ENCODE assay signal across 4 fruit fly cellular contexts in the genomic region with DNA sequence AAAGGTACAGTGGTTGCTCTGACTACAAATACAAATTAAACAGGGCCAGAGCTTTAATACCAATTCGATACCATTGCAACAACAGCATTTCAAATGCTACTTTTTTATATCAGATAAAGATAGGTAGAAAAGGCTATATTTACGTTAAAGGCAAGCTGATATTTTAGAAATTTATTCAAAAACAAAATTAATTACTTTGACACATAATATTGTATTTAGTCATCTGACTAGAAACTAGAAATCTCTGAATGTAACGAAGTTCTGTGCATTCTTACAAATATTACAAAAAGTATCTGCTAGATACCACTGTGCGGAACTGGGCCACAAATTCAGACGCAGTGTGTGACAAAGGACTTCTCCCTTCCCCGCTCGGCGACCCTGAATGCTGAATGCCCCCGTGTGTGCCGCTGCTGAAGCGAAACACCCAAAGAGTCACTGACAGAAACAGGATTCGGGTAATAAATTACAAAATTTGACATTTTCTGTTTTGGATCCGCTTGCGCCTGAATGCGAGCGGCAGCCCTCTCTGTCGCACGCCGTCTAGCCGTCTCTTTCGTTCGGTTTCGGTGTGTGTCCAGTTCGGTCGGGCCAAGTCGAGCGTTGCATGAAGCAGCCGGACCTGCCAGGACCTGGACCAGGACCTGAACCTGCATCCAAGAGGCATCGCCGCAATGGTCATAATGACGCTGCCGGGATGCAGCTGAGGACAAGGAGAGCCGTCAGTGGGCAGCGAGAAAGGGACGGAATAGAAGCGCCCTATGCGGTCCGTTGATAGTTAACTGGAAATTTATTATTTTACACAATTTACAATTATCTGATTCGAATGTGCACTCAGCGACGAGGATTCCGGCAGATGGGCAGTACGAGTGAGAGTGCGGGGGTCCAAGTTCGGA.
TF ChIP-seq lines count a peak whose summit lies in the region.

No protein-coding gene starts in this region.

- no peak for TF ChIP-seq CTCF in whole organism, embryonic (GFP tag; optimal IDR thresholded peaks at IDR 0.05; lab: Kevin White, UChicago)

TF ChIP-seq in whole organism, embryonic, 481 proteins besides CTCF, POLR2A, EP300 and RAD21 (continues in another document):
- peak; percentile 22 for TF ChIP-seq nerfin-1 (tag; optimal IDR thresholded peaks at IDR 0.05; lab: Kevin White, UChicago)
- peak; percentile 3 for TF ChIP-seq Bdp1 (GFP tag; optimal IDR thresholded peaks at IDR 0.05; lab: Kevin White, UChicago)
- TF ChIP-seq CG5180 (GFP tag; optimal IDR thresholded peaks at IDR 0.05; lab: Kevin White, UChicago), result peak; percentile 29
- TF ChIP-seq CG32772 (GFP tag; IDR thresholded peaks at IDR 0.05; lab: Robert Waterston, UW), result 0 out of 2 replicates have a peak, but pooled peaks have one; percentile 14
- TF ChIP-seq psq (GFP tag; optimal IDR thresholded peaks at IDR 0.05; lab: Kevin White, UChicago), result no peak
- no peak for TF ChIP-seq danr (GFP tag; IDR thresholded peaks at IDR 0.05; lab: Robert Waterston, UW)
- TF ChIP-seq CG31441 (GFP tag; IDR thresholded peaks at IDR 0.05; lab: Robert Waterston, UW), result peak; percentile 66
- TF ChIP-seq nau (GFP tag; optimal IDR thresholded peaks at IDR 0.05; lab: Kevin White, UChicago), result no peak
- TF ChIP-seq lmd (GFP tag; IDR thresholded peaks at IDR 0.05; lab: Robert Waterston, UW), result peak; percentile 33; the same call in 1 of the 2 replicates
- peak; percentile 55 for TF ChIP-seq dmrt11E (tag; optimal IDR thresholded peaks at IDR 0.05; lab: Kevin White, UChicago)
- peak; percentile 15 for TF ChIP-seq CG12659 (GFP tag; optimal IDR thresholded peaks at IDR 0.05; lab: Kevin White, UChicago)
- peak; percentile 46 for TF ChIP-seq CG30403 (GFP tag; optimal IDR thresholded peaks at IDR 0.05; lab: Kevin White, UChicago)
- TF ChIP-seq Sox102F (GFP tag; optimal IDR thresholded peaks at IDR 0.05; lab: Kevin White, UChicago), result peak; percentile 28
- peak; percentile 1 for TF ChIP-seq nom (GFP tag; optimal IDR thresholded peaks at IDR 0.05; lab: Kevin White, UChicago)
- TF ChIP-seq CG18599 (GFP tag; optimal IDR thresholded peaks at IDR 0.05; lab: Kevin White, UChicago), result peak; percentile 75
- no peak for TF ChIP-seq wor (GFP tag; IDR thresholded peaks at IDR 0.05; lab: Robert Waterston, UW)
- TF ChIP-seq CG17359 (tag; optimal IDR thresholded peaks at IDR 0.05; lab: Kevin White, UChicago), result peak; percentile 28
- peak; percentile 58 for TF ChIP-seq Oli (tag; optimal IDR thresholded peaks at IDR 0.05; lab: Kevin White, UChicago)
- peak; percentile 54 for TF ChIP-seq kni (GFP tag; optimal IDR thresholded peaks at IDR 0.05; lab: Kevin White, UChicago)

TF ChIP-seq in whole organism, prepupa, 60 proteins besides CTCF, POLR2A, EP300 and RAD21 (continues in another document):
- TF ChIP-seq dac (GFP tag; optimal IDR thresholded peaks at IDR 0.05; lab: Kevin White, UChicago) (no peak), Ets21C (GFP tag; optimal IDR thresholded peaks at IDR 0.05; lab: Kevin White, UChicago) (peak; percentile 1), CG3919 (GFP tag; optimal IDR thresholded peaks at IDR 0.05; lab: Kevin White, UChicago) (peak; percentile 28), Smox (GFP tag; optimal IDR thresholded peaks at IDR 0.05; lab: Kevin White, UChicago) (peak; percentile 19), spab (GFP tag; optimal IDR thresholded peaks at IDR 0.05; lab: Kevin White, UChicago) (peak; percentile 38), Hr38 (GFP tag; optimal IDR thresholded peaks at IDR 0.05; lab: Kevin White, UChicago) (no peak), Eip93F (GFP tag; optimal IDR thresholded peaks at IDR 0.05; lab: Kevin White, UChicago) (no peak), CG11902 (GFP tag; optimal IDR thresholded peaks at IDR 0.05; lab: Kevin White, UChicago) (no peak), Gug (GFP tag; IDR thresholded peaks at IDR 0.05; lab: Robert Waterston, UW) (no peak), CG31627 (GFP tag; optimal IDR thresholded peaks at IDR 0.05; lab: Kevin White, UChicago) (peak; percentile 27), eg (GFP tag; IDR thresholded peaks at IDR 0.05; lab: Robert Waterston, UW) (no peak), Eip78C (GFP tag; lab: Kevin White, UChicago) (peak; percentile 89), fd85E (GFP tag; optimal IDR thresholded peaks at IDR 0.05; lab: Kevin White, UChicago) (no peak), CG16779 (tag; optimal IDR thresholded peaks at IDR 0.05; lab: Kevin White, UChicago) (no peak), achi (GFP tag; optimal IDR thresholded peaks at IDR 0.05; lab: Kevin White, UChicago) (peak; percentile 46), CG8632 (GFP tag; optimal IDR thresholded peaks at IDR 0.05; lab: Kevin White, UChicago) (peak; percentile 16), Blimp-1 (GFP tag; optimal IDR thresholded peaks at IDR 0.05; lab: Kevin White, UChicago) (no peak), CG8119 (GFP tag; IDR thresholded peaks at IDR 0.05; lab: Robert Waterston, UW) (no peak), CG6163 (GFP tag; IDR thresholded peaks at IDR 0.05; lab: Robert Waterston, UW) (no peak), svp (GFP tag; lab: Kevin White, UChicago) (peak; percentile 78), vri (GFP tag; optimal IDR thresholded peaks at IDR 0.05; lab: Kevin White, UChicago) (peak; percentile 9), OdsH (GFP tag; optimal IDR thresholded peaks at IDR 0.05; lab: Kevin White, UChicago) (peak; percentile 18)

TF ChIP-seq in whole organism, pupa, 21 proteins besides CTCF, POLR2A, EP300 and RAD21:
- TF ChIP-seq CG13204 (GFP tag; optimal IDR thresholded peaks at IDR 0.05; lab: Kevin White, UChicago), result no peak
- TF ChIP-seq gl (tag; optimal IDR thresholded peaks at IDR 0.05; lab: Kevin White, UChicago), result no peak
- no peak for TF ChIP-seq Pif1B (GFP tag; optimal IDR thresholded peaks at IDR 0.05; lab: Kevin White, UChicago)
- peak; percentile 32 for TF ChIP-seq CG9948 (tag; optimal IDR thresholded peaks at IDR 0.05; lab: Kevin White, UChicago)
- peak; percentile 65 for TF ChIP-seq CG8159 (tag; optimal IDR thresholded peaks at IDR 0.05; lab: Kevin White, UChicago)
- TF ChIP-seq CG12605 (GFP tag; IDR thresholded peaks at IDR 0.05; lab: Robert Waterston, UW), result no peak
- TF ChIP-seq CG32121 (GFP tag; IDR thresholded peaks at IDR 0.05; lab: Robert Waterston, UW), result no peak
- peak; percentile 45 for TF ChIP-seq CG17806 (tag; optimal IDR thresholded peaks at IDR 0.05; lab: Kevin White, UChicago)
- peak; percentile 16 for TF ChIP-seq CG34367 (tag; optimal IDR thresholded peaks at IDR 0.05; lab: Kevin White, UChicago)
- TF ChIP-seq CG8301 (tag; optimal IDR thresholded peaks at IDR 0.05; lab: Kevin White, UChicago), result no peak
- no peak for TF ChIP-seq Ets98B (GFP tag; IDR thresholded peaks at IDR 0.05; lab: Robert Waterston, UW)
- no peak for TF ChIP-seq CG14655 (GFP tag; optimal IDR thresholded peaks at IDR 0.05; lab: Kevin White, UChicago)
- peak; percentile 18 for TF ChIP-seq Snoo (tag; optimal IDR thresholded peaks at IDR 0.05; lab: Kevin White, UChicago)
- peak; percentile 59 for TF ChIP-seq CG15710 (tag; optimal IDR thresholded peaks at IDR 0.05; lab: Kevin White, UChicago)

TF ChIP-seq in whole organism, wandering third instar larva, 38 proteins besides CTCF, POLR2A, EP300 and RAD21:
- TF ChIP-seq Vsx2 (GFP tag; optimal IDR thresholded peaks at IDR 0.05; lab: Kevin White, UChicago; ENCODE audit: partially characterized antibody) (no peak), woc (GFP tag; optimal IDR thresholded peaks at IDR 0.05; lab: Kevin White, UChicago) (peak; percentile 62), Hnf4 (GFP tag; optimal IDR thresholded peaks at IDR 0.05; lab: Kevin White, UChicago) (no peak), lola (GFP tag; optimal IDR thresholded peaks at IDR 0.05; lab: Kevin White, UChicago) (no peak), N (GFP tag; optimal IDR thresholded peaks at IDR 0.05; lab: Kevin White, UChicago) (no peak), pan (optimal IDR thresholded peaks at IDR 0.05; lab: Kevin White, UChicago) (no peak), rgr (GFP tag; optimal IDR thresholded peaks at IDR 0.05; lab: Kevin White, UChicago) (peak; percentile 38), OdsH (GFP tag; optimal IDR thresholded peaks at IDR 0.05; lab: Kevin White, UChicago) (peak; percentile 53), fru (GFP tag; optimal IDR thresholded peaks at IDR 0.05; lab: Kevin White, UChicago) (peak; percentile 57), CrebA (GFP tag; optimal IDR thresholded peaks at IDR 0.05; lab: Kevin White, UChicago; ENCODE audit: borderline replicate concordance) (no peak), Myc (optimal IDR thresholded peaks at IDR 0.05; lab: Kevin White, UChicago) (no peak), HLH106 (tag; optimal IDR thresholded peaks at IDR 0.05; lab: Kevin White, UChicago) (peak; percentile 53), Abd-B (GFP tag; optimal IDR thresholded peaks at IDR 0.05; lab: Kevin White, UChicago) (no peak), br (GFP tag; optimal IDR thresholded peaks at IDR 0.05; lab: Kevin White, UChicago) (peak; percentile 30), sage (GFP tag; optimal IDR thresholded peaks at IDR 0.05; lab: Kevin White, UChicago) (no peak), tai (GFP tag; optimal IDR thresholded peaks at IDR 0.05; lab: Kevin White, UChicago) (peak; percentile 8), dmrt93B (GFP tag; optimal IDR thresholded peaks at IDR 0.05; lab: Kevin White, UChicago) (no peak), usp (GFP tag; optimal IDR thresholded peaks at IDR 0.05; lab: Kevin White, UChicago) (no peak), dsf (GFP tag; optimal IDR thresholded peaks at IDR 0.05; lab: Kevin White, UChicago; ENCODE audit: borderline replicate concordance) (no peak), GATAd (GFP tag; optimal IDR thresholded peaks at IDR 0.05; lab: Kevin White, UChicago) (no peak), foxo (GFP tag; optimal IDR thresholded peaks at IDR 0.05; lab: Kevin White, UChicago) (peak in 1 of 2 experiments; percentile 42), h (GFP tag; optimal IDR thresholded peaks at IDR 0.05; lab: Kevin White, UChicago) (peak; percentile 65), Hr83 (GFP tag; optimal IDR thresholded peaks at IDR 0.05; lab: Kevin White, UChicago; ENCODE audit: poor library complexity, severe bottlenecking) (no peak), sv (GFP tag; optimal IDR thresholded peaks at IDR 0.05; lab: Kevin White, UChicago) (no peak), psq (GFP tag; optimal IDR thresholded peaks at IDR 0.05; lab: Kevin White, UChicago) (peak; percentile 62), Hr78 (GFP tag; optimal IDR thresholded peaks at IDR 0.05; lab: Kevin White, UChicago) (no peak), Sp1 (GFP tag; optimal IDR thresholded peaks at IDR 0.05; lab: Kevin White, UChicago) (peak; percentile 40), CG32264 (GFP tag; optimal IDR thresholded peaks at IDR 0.05; lab: Kevin White, UChicago) (no peak), Dfd (GFP tag; optimal IDR thresholded peaks at IDR 0.05; lab: Kevin White, UChicago) (no peak), ey (GFP tag; optimal IDR thresholded peaks at IDR 0.05; lab: Kevin White, UChicago) (peak; percentile 53), Rel (GFP tag; optimal IDR thresholded peaks at IDR 0.05; lab: Kevin White, UChicago) (no peak), Rel (tag; optimal IDR thresholded peaks at IDR 0.05; lab: Kevin White, UChicago) (no peak), Dif (GFP tag; optimal IDR thresholded peaks at IDR 0.05; lab: Kevin White, UChicago; ENCODE audit: partially characterized antibody) (no peak)
TF ChIP-seq in whole organism, wandering third instar larva: peak in this region for 12.
